Worm (Caenorhabditis elegans) whole organism, late embryonic: ENCODE measurements around the gene hlh-15.

ENCODE experiments used
- ceh-22 ChIP-seq: sonication (generic microtip); optimal IDR thresholded peaks from 2 replicates; lab custom pipeline; 2017; ENCODE audit warnings: missing biosample characterization, missing genetic modification characterization
- ceh-30 ChIP-seq: fragments of 150-350 bp; optimal IDR thresholded peaks from 2 replicates; lab custom pipeline; 2014; ENCODE audit warnings: missing biosample characterization, missing genetic modification characterization
- ceh-48 ChIP-seq: sonication (generic microtip); optimal IDR thresholded peaks from 2 replicates; lab custom pipeline; 2016; ENCODE audit warnings: missing genetic modification characterization, inconsistent platforms, missing compliant biosample characterization
- ceh-6 ChIP-seq: fragments of 200-800 bp; sonication (Bioruptor generic); optimal IDR thresholded peaks from 2 replicates; lab custom pipeline; 2018; ENCODE audit warnings: mild to moderate bottlenecking, missing genetic modification characterization, missing compliant biosample characterization
- ceh-9 ChIP-seq: sonication (generic microtip); optimal IDR thresholded peaks from 2 replicates; lab custom pipeline; 2016; ENCODE audit warnings: mild to moderate bottlenecking, missing genetic modification characterization, inconsistent platforms, missing compliant biosample characterization
- fkh-10 ChIP-seq: fragments of 150-350 bp; optimal IDR thresholded peaks from 2 replicates; lab custom pipeline; 2014; ENCODE audit warnings: missing biosample characterization, missing genetic modification reagents, missing genetic modification characterization
- nhr-11 ChIP-seq: fragments of 150-350 bp; optimal IDR thresholded peaks from 2 replicates; lab custom pipeline; 2014; ENCODE audit warnings: missing biosample characterization, missing genetic modification characterization
- pax-1 ChIP-seq: fragments of 150-350 bp; optimal IDR thresholded peaks from 2 replicates; lab custom pipeline; 2014; ENCODE audit warnings: missing biosample characterization, missing genetic modification characterization
- pqm-1 ChIP-seq: sonication (generic microtip); optimal IDR thresholded peaks from 2 replicates; lab custom pipeline; 2016; ENCODE audit warnings: missing genetic modification characterization, missing compliant biosample characterization
- sox-4 ChIP-seq: sonication (generic microtip); optimal IDR thresholded peaks from 2 replicates; lab custom pipeline; 2017; ENCODE audit warnings: mild to moderate bottlenecking, missing genetic modification characterization, inconsistent platforms, missing compliant biosample characterization
- tbx-2 ChIP-seq: sonication (generic microtip); optimal IDR thresholded peaks from 2 replicates; lab custom pipeline; 2016; ENCODE audit warnings: missing genetic modification characterization, missing compliant biosample characterization
- unc-42 ChIP-seq: sonication (generic microtip); optimal IDR thresholded peaks from 2 replicates; lab custom pipeline; 2016; ENCODE audit warnings: missing genotype, missing genetic modification characterization, missing compliant biosample characterization

DNA sequence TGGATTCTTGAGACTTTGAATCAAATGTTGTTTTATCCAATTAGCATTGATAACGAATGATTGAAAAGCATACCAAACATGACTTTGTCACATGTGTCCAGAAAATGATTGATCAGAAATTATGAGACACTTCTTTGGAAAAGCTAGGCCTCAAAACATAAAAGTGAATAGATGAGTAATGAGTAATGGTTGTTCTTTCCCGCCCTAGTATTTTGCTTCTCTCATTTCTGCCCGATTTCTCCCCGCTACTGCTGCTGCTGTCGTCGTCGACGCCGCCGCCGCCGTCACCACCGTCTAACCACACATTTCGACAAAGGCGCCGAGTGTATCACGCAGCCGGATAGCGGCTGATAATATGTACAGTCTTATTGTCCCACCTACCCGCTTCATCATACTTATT, 27.7 kb downstream of the hlh-15 start, which contains the start of gene F47G3.1:
- TF ChIP-seq fkh-10 = no peak
- no peak for TF ChIP-seq nhr-11 (tag; lab: Kevin White, UChicago)
- no peak for TF ChIP-seq ceh-22 (tag; lab: Kevin White, UChicago)
- no peak for TF ChIP-seq ceh-6 (GFP tag; lab: Kevin White, UChicago)
- TF ChIP-seq unc-42 (tag; lab: Kevin White, UChicago) = no peak
- TF ChIP-seq sox-4 (tag; lab: Kevin White, UChicago) = no peak
- TF ChIP-seq pax-1 (tag; lab: Kevin White, UChicago) = no peak
- no peak for TF ChIP-seq tbx-2
- TF ChIP-seq ceh-30 (tag; lab: Kevin White, UChicago) = no peak
- TF ChIP-seq pqm-1 = no peak
- no peak for TF ChIP-seq ceh-9 (tag; lab: Kevin White, UChicago)
- no peak for TF ChIP-seq ceh-48
